Fruit fly (Drosophila melanogaster) whole organism, wandering third instar larva: ENCODE data around the gene Orct.
A peak's percentile ranks its signal among the peaks of the same experiment; 100 is the strongest.

ENCODE experiments used
- Abd-B ChIP-seq: fragments of >200 bp; optimal IDR thresholded peaks from 2 replicates; lab custom pipeline; 2017; ENCODE audit warnings: missing biosample characterization, missing genetic modification characterization
- CG9705 ChIP-seq: fragments of 200-800 bp; sonication (Bioruptor generic); optimal IDR thresholded peaks from 2 replicates; lab custom pipeline; 2018; ENCODE audit warnings: missing biosample characterization, mild to moderate bottlenecking, missing genetic modification characterization
- CrebA ChIP-seq: fragments of 200-800 bp; sonication (Bioruptor generic); optimal IDR thresholded peaks from 2 replicates; lab custom pipeline; 2016; ENCODE audit warnings: missing biosample characterization, mild to moderate bottlenecking, missing genetic modification characterization, borderline replicate concordance
- Dfd ChIP-seq: fragments of >200 bp; optimal IDR thresholded peaks from 2 replicates; lab custom pipeline; 2017; ENCODE audit warnings: missing biosample characterization, missing genetic modification characterization
- Dif ChIP-seq: fragments of 200-275, 200-300 bp; sonication (Bioruptor generic); optimal IDR thresholded peaks from 2 replicates; lab custom pipeline; 2018; ENCODE audit warnings: missing biosample characterization, missing genetic modification characterization; ENCODE audit not compliant: partially characterized antibody
- GATAd ChIP-seq: sonication (Bioruptor generic); optimal IDR thresholded peaks from 2 replicates; lab custom pipeline; 2016; ENCODE audit warnings: missing biosample characterization, missing genetic modification characterization
- HLH106 ChIP-seq: fragments of 200-800 bp; optimal IDR thresholded peaks from 3 replicates; lab custom pipeline; 2019; ENCODE audit warnings: missing biosample characterization, mild to moderate bottlenecking, missing genetic modification characterization, moderate library complexity
- Hnf4 ChIP-seq: fragments of 200-800 bp; sonication (Bioruptor generic); optimal IDR thresholded peaks from 2 replicates; lab custom pipeline; 2016; ENCODE audit warnings: missing biosample characterization, mild to moderate bottlenecking, missing genetic modification characterization
- Hr78 ChIP-seq: fragments of >200 bp; optimal IDR thresholded peaks from 2 replicates; lab custom pipeline; 2017; ENCODE audit warnings: missing biosample characterization, missing genetic modification characterization
- Jra ChIP-seq: sonication (Bioruptor generic); optimal IDR thresholded peaks from 2 replicates; lab custom pipeline; 2016; ENCODE audit warnings: missing biosample characterization, missing genetic modification characterization
- Myc ChIP-seq: fragments of >200 bp; optimal IDR thresholded peaks from 2 replicates; lab custom pipeline; 2017
- N ChIP-seq: fragments of >200 bp; optimal IDR thresholded peaks from 2 replicates; lab custom pipeline; 2018; ENCODE audit warnings: missing biosample characterization, missing external identifiers, missing genetic modification characterization
- OdsH ChIP-seq: fragments of 200-800 bp; sonication (Bioruptor generic); optimal IDR thresholded peaks from 2 replicates; lab custom pipeline; 2016; ENCODE audit warnings: missing biosample characterization, mild to moderate bottlenecking, missing genetic modification characterization
- Rel ChIP-seq, 2 experiments: fragments of 200-800 bp; sonication (Bioruptor generic) in 1 of 2; optimal IDR thresholded peaks; 2 replicates in 1 of 2; 3 replicates in 1 of 2; lab custom pipeline; 2016 to 2019; ENCODE audit warnings: mild to moderate bottlenecking in 2 of 2, missing biosample characterization in 2 of 2, missing genetic modification characterization in 2 of 2, moderate library complexity in 1 of 2
- Sp1 ChIP-seq: fragments of 200-800 bp; sonication (Bioruptor generic); optimal IDR thresholded peaks from 3 replicates; lab custom pipeline; 2019; ENCODE audit warnings: missing biosample characterization, mild to moderate bottlenecking, missing genetic modification characterization, moderate library complexity
- Vsx2 ChIP-seq: fragments of 200-300, 225-300 bp; sonication (Bioruptor generic); optimal IDR thresholded peaks from 2 replicates; lab custom pipeline; 2018; ENCODE audit warnings: missing biosample characterization, missing genetic modification characterization; ENCODE audit not compliant: partially characterized antibody
- br ChIP-seq: fragments of 200-800 bp; sonication (Bioruptor generic); optimal IDR thresholded peaks from 2 replicates; lab custom pipeline; 2016; ENCODE audit warnings: missing biosample characterization, missing genetic modification characterization
- brk ChIP-seq: fragments of 200-800 bp; sonication (Bioruptor generic); optimal IDR thresholded peaks from 2 replicates; lab custom pipeline; 2016; ENCODE audit warnings: missing biosample characterization, mild to moderate bottlenecking, missing genetic modification characterization
- dmrt93B ChIP-seq: fragments of 200-800 bp; sonication (Bioruptor generic); optimal IDR thresholded peaks from 2 replicates; lab custom pipeline; 2018; ENCODE audit warnings: missing biosample characterization, mild to moderate bottlenecking, missing genetic modification characterization
- foxo ChIP-seq, 2 experiments: fragments of 200-800 bp; sonication (Bioruptor generic); optimal IDR thresholded peaks; 2 replicates in 1 of 2; 3 replicates in 1 of 2; lab custom pipeline; 2016 to 2017; ENCODE audit warnings: missing biosample characterization in 2 of 2, missing genetic modification characterization in 2 of 2
- fru ChIP-seq: fragments of 200-800 bp; sonication (Bioruptor generic); optimal IDR thresholded peaks from 3 replicates; lab custom pipeline; 2016; ENCODE audit warnings: missing biosample characterization, mild to moderate bottlenecking, missing genetic modification characterization
- h ChIP-seq: fragments of 200-800 bp; sonication (Bioruptor generic); optimal IDR thresholded peaks from 3 replicates; lab custom pipeline; 2016; ENCODE audit warnings: missing biosample characterization, mild to moderate bottlenecking, missing genetic modification characterization
- jim ChIP-seq: fragments of 175-275, 200-325 bp; sonication (Bioruptor generic); optimal IDR thresholded peaks from 2 replicates; lab custom pipeline; 2016; ENCODE audit warnings: missing biosample characterization, mild to moderate bottlenecking, missing genetic modification characterization
- lola ChIP-seq: fragments of >200 bp; optimal IDR thresholded peaks from 2 replicates; lab custom pipeline; 2017; ENCODE audit warnings: missing biosample characterization, missing genetic modification characterization
- pan ChIP-seq: fragments of >200 bp; optimal IDR thresholded peaks from 2 replicates; lab custom pipeline; 2017
- psq ChIP-seq: fragments of 200-800 bp; sonication (Bioruptor generic); optimal IDR thresholded peaks from 3 replicates; lab custom pipeline; 2017; ENCODE audit warnings: missing biosample characterization, mild to moderate bottlenecking, missing genetic modification characterization, moderate library complexity
- rgr ChIP-seq: fragments of 200-800 bp; sonication (Bioruptor generic); optimal IDR thresholded peaks from 3 replicates; lab custom pipeline; 2016; ENCODE audit warnings: missing biosample characterization, mild to moderate bottlenecking, missing genetic modification characterization
- sage ChIP-seq: fragments of 200-800 bp; sonication (Bioruptor generic); optimal IDR thresholded peaks from 2 replicates; lab custom pipeline; 2016; ENCODE audit warnings: missing biosample characterization, mild to moderate bottlenecking, missing genetic modification characterization
- sv ChIP-seq: fragments of 200-800 bp; sonication (Bioruptor generic); optimal IDR thresholded peaks from 3 replicates; lab custom pipeline; 2016; ENCODE audit warnings: missing biosample characterization, missing genetic modification characterization
- tai ChIP-seq: sonication (Bioruptor generic); optimal IDR thresholded peaks from 2 replicates; lab custom pipeline; 2016; ENCODE audit warnings: missing biosample characterization, missing genetic modification characterization
- usp ChIP-seq: fragments of >200 bp; optimal IDR thresholded peaks from 2 replicates; lab custom pipeline; 2017; ENCODE audit warnings: missing biosample characterization, missing genetic modification characterization
- woc ChIP-seq: sonication (Bioruptor generic); optimal IDR thresholded peaks from 2 replicates; lab custom pipeline; 2016; ENCODE audit warnings: missing biosample characterization, mild to moderate bottlenecking, missing genetic modification characterization

The Orct gene

DNA sequence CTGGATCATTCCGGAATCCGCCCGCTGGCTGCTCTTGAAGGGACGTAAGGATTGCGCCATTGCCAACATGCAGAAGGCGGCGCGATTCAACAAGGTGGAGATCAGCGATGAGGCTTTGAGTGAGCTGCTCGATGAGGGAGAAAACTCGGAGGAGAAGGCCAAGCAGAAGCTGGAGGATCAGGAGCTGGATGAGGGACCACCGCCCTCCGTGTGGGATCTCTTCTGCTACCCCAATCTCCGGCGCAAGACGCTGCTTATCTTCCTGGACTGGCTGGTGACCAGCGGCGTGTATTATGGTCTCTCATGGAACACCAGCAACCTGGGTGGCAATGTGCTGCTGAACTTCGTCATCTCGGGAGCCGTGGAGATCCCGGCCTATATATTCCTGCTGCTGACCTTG is 1.8 kb upstream of the Orct start:
- TF ChIP-seq usp (GFP tag; lab: Kevin White, UChicago): no peak
- TF ChIP-seq sage (GFP tag; lab: Kevin White, UChicago): no peak
- TF ChIP-seq Hr78 (GFP tag; lab: Kevin White, UChicago): no peak
- TF ChIP-seq, all 38 proteins: peak for 0

- TF ChIP-seq Rel (GFP tag; optimal IDR thresholded peaks at IDR 0.05; lab: Kevin White, UChicago): no peak
- no peak for TF ChIP-seq Rel (tag; optimal IDR thresholded peaks at IDR 0.05; lab: Kevin White, UChicago)
- no peak for TF ChIP-seq Sp1
- no peak for TF ChIP-seq br
- TF ChIP-seq fru: no peak
- TF ChIP-seq rgr: no peak
- TF ChIP-seq OdsH (GFP tag; lab: Kevin White, UChicago): no peak
- no peak for TF ChIP-seq Dif
- TF ChIP-seq CG9705: no peak
- TF ChIP-seq dmrt93B (GFP tag; lab: Kevin White, UChicago): no peak
- no peak for TF ChIP-seq HLH106 (tag; lab: Kevin White, UChicago)
- TF ChIP-seq brk: no peak
- TF ChIP-seq h: no peak
- no peak for TF ChIP-seq CrebA
These were observed 597 bp upstream of the Orct start for dm6 chr3R:24275463-24275862.

- TF ChIP-seq sv (GFP tag; lab: Kevin White, UChicago): no peak
- TF ChIP-seq CrebA: peak; percentile 81
- TF ChIP-seq CG9705: no peak
- no peak for TF ChIP-seq HLH106 (tag; lab: Kevin White, UChicago)
- peak in 1 of 2 experiments; percentile 19 for TF ChIP-seq foxo (GFP tag; optimal IDR thresholded peaks at IDR 0.05; lab: Kevin White, UChicago)
- peak; percentile 17 for TF ChIP-seq h
- TF ChIP-seq sage (GFP tag; lab: Kevin White, UChicago): no peak
- no peak for TF ChIP-seq usp (GFP tag; lab: Kevin White, UChicago)
- no peak for TF ChIP-seq Rel (GFP tag; optimal IDR thresholded peaks at IDR 0.05; lab: Kevin White, UChicago)
- peak; percentile 10 for TF ChIP-seq Rel (tag; optimal IDR thresholded peaks at IDR 0.05; lab: Kevin White, UChicago)
- peak; percentile 37 for TF ChIP-seq Sp1
These were observed 2.7 kb downstream of the Orct start for dm6 chr3R:24278738-24279137.

dm6 chr3R:24279291-24279690 is 3.2 kb downstream of the Orct start, which contains the start of gene shps:
Gene shps (plus strand): TSS chr3R:24279572.
- TF ChIP-seq Myc: peak; percentile 97
- TF ChIP-seq GATAd (GFP tag; lab: Kevin White, UChicago): no peak
- peak; percentile 43 for TF ChIP-seq N (GFP tag; lab: Kevin White, UChicago)
- no peak for TF ChIP-seq sage (GFP tag; lab: Kevin White, UChicago)
- no peak for TF ChIP-seq OdsH (GFP tag; lab: Kevin White, UChicago)

dm6 chr3R:24282567-24283324 is 6.7 kb downstream of the Orct start:
- TF ChIP-seq sage (GFP tag; lab: Kevin White, UChicago): no peak
- TF ChIP-seq Rel (GFP tag; optimal IDR thresholded peaks at IDR 0.05; lab: Kevin White, UChicago): no peak
- TF ChIP-seq Rel (tag; optimal IDR thresholded peaks at IDR 0.05; lab: Kevin White, UChicago): peak; percentile 44

dm6 chr3R:24283582-24284085 is 7.6 kb downstream of the Orct start, which contains the start of gene CG6356:
Gene CG6356 (plus strand): TSS chr3R:24283955.
- peak; percentile 17 for TF ChIP-seq Sp1
- no peak for TF ChIP-seq Rel (GFP tag; optimal IDR thresholded peaks at IDR 0.05; lab: Kevin White, UChicago)
- peak; percentile 39 for TF ChIP-seq Rel (tag; optimal IDR thresholded peaks at IDR 0.05; lab: Kevin White, UChicago)
- no peak for TF ChIP-seq psq (GFP tag; lab: Kevin White, UChicago)

dm6 chr3R:24284164-24284563 is 8.1 kb downstream of the Orct start:
- no peak for TF ChIP-seq brk
- no peak for TF ChIP-seq woc (GFP tag; lab: Kevin White, UChicago)
- TF ChIP-seq Sp1: no peak
- TF ChIP-seq pan: no peak
- TF ChIP-seq sv (GFP tag; lab: Kevin White, UChicago): no peak
- TF ChIP-seq GATAd (GFP tag; lab: Kevin White, UChicago): no peak
- TF ChIP-seq fru: no peak
- no peak for TF ChIP-seq lola (GFP tag; lab: Kevin White, UChicago)
- TF ChIP-seq CG9705: no peak
- no peak for TF ChIP-seq Vsx2 (GFP tag; lab: Kevin White, UChicago)
- no peak for TF ChIP-seq tai (GFP tag; lab: Kevin White, UChicago)
- no peak for TF ChIP-seq Dfd (GFP tag; lab: Kevin White, UChicago)
- TF ChIP-seq Rel (GFP tag; optimal IDR thresholded peaks at IDR 0.05; lab: Kevin White, UChicago): no peak
- no peak for TF ChIP-seq Rel (tag; optimal IDR thresholded peaks at IDR 0.05; lab: Kevin White, UChicago)
- no peak for TF ChIP-seq Abd-B (GFP tag; lab: Kevin White, UChicago)
- no peak for TF ChIP-seq OdsH (GFP tag; lab: Kevin White, UChicago)
- TF ChIP-seq jim (GFP tag; lab: Kevin White, UChicago): no peak
- no peak for TF ChIP-seq sage (GFP tag; lab: Kevin White, UChicago)
- no peak for TF ChIP-seq Hnf4 (GFP tag; lab: Kevin White, UChicago)
- TF ChIP-seq br: no peak
- TF ChIP-seq Jra (GFP tag; lab: Kevin White, UChicago): no peak
- TF ChIP-seq, all 38 proteins: peak for 0
